Fruit fly (Drosophila melanogaster) whole organism, embryonic: ENCODE data around the gene CG9114.

Experiments
- Ada2b ChIP-seq: fragments of 200-800 bp; sonication (Bioruptor generic); IDR thresholded peaks from 2 replicates; pipeline ENCODE4 v1.3.6; 2022; ENCODE audit warnings: missing biosample characterization, missing genetic modification characterization
- Blimp-1 ChIP-seq: fragments of 200-800 bp; sonication (Bioruptor generic); optimal IDR thresholded peaks from 3 replicates; lab custom pipeline; 2018; ENCODE audit warnings: missing biosample characterization, missing genetic modification characterization, mild to moderate bottlenecking, moderate library complexity, missing genetic modification reagents
- CG10147 ChIP-seq: fragments of 200-800 bp; sonication (Bioruptor generic); optimal IDR thresholded peaks from 2 replicates; lab custom pipeline; 2019; ENCODE audit warnings: missing biosample characterization, mild to moderate bottlenecking, missing genetic modification characterization, moderate library complexity
- CG10565 ChIP-seq: fragments of 200-800 bp; sonication (Bioruptor generic); optimal IDR thresholded peaks from 3 replicates; lab custom pipeline; 2016; ENCODE audit warnings: missing biosample characterization, mild to moderate bottlenecking, missing genetic modification characterization
- CG11247 ChIP-seq: fragments of 200-800 bp; sonication (Bioruptor generic); IDR thresholded peaks from 2 replicates; pipeline ENCODE4 v1.3.6; 2022; ENCODE audit warnings: missing biosample characterization, missing genetic modification characterization
- CG11456 ChIP-seq: fragments of 200-800 bp; sonication (Bioruptor generic); IDR thresholded peaks from 3 replicates; pipeline ENCODE4 v1.3.6; 2022; ENCODE audit warnings: missing biosample characterization, missing genetic modification characterization
- CG12299 ChIP-seq: fragments of 200-800 bp; sonication (Bioruptor generic); optimal IDR thresholded peaks from 2 replicates; lab custom pipeline; 2018; ENCODE audit warnings: missing biosample characterization, mild to moderate bottlenecking, missing genetic modification characterization
- CG14441 ChIP-seq: fragments of 200-800 bp; sonication (Bioruptor generic); IDR thresholded peaks from 2 replicates; pipeline ENCODE4 v1.3.6; 2022; ENCODE audit warnings: missing biosample characterization, missing genetic modification characterization
- CG16813 ChIP-seq: fragments of 200-800 bp; sonication (Bioruptor generic); IDR thresholded peaks from 3 replicates; pipeline ENCODE4 v1.3.6; 2022; ENCODE audit warnings: missing biosample characterization, missing genetic modification characterization; ENCODE audit not compliant: partially characterized antibody
- CG17568 ChIP-seq: fragments of 200-800 bp; sonication (Bioruptor generic); optimal IDR thresholded peaks from 2 replicates; lab custom pipeline; 2018; ENCODE audit warnings: missing biosample characterization, mild to moderate bottlenecking, missing genetic modification characterization, moderate library complexity
- CG1792 ChIP-seq: fragments of 200-800 bp; sonication (Bioruptor generic); optimal IDR thresholded peaks from 2 replicates; lab custom pipeline; 2016; ENCODE audit warnings: missing biosample characterization, missing genetic modification characterization
- CG2202 ChIP-seq: fragments of 200-800 bp; sonication (Bioruptor generic); optimal IDR thresholded peaks from 2 replicates; lab custom pipeline; 2018; ENCODE audit warnings: missing biosample characterization, mild to moderate bottlenecking, missing genetic modification characterization
- CG2678 ChIP-seq: fragments of 200-800 bp; sonication (Bioruptor generic); optimal IDR thresholded peaks from 3 replicates; lab custom pipeline; 2019; ENCODE audit warnings: missing biosample characterization, mild to moderate bottlenecking, missing genetic modification characterization, moderate library complexity
- CG3065 ChIP-seq: fragments of 200-800 bp; sonication (Bioruptor generic); optimal IDR thresholded peaks from 2 replicates; lab custom pipeline; 2016; ENCODE audit warnings: missing biosample characterization, missing genetic modification characterization
- CG34422 ChIP-seq: fragments of 200-800 bp; sonication (Bioruptor generic); IDR thresholded peaks from 3 replicates; pipeline ENCODE4 v1.3.6; 2022; ENCODE audit warnings: missing biosample characterization, missing genetic modification characterization
- CG3847 ChIP-seq: fragments of 200-800 bp; sonication (Bioruptor generic); IDR thresholded peaks from 2 replicates; pipeline ENCODE4 v1.3.6; 2022; ENCODE audit warnings: missing biosample characterization, missing genetic modification characterization
- CG3995 ChIP-seq: fragments of 200-800 bp; sonication (Bioruptor generic); optimal IDR thresholded peaks from 3 replicates; lab custom pipeline; 2016; ENCODE audit warnings: missing biosample characterization, missing genetic modification characterization
- CG43689 ChIP-seq: fragments of 200-800 bp; sonication (Bioruptor generic); IDR thresholded peaks from 2 replicates; pipeline ENCODE4 v1.3.6; 2022; ENCODE audit warnings: missing biosample characterization, missing genetic modification characterization
- CG4820 ChIP-seq: fragments of 200-800 bp; sonication (Bioruptor generic); optimal IDR thresholded peaks from 3 replicates; lab custom pipeline; 2016; ENCODE audit warnings: missing biosample characterization, missing genetic modification characterization
- CG6854 ChIP-seq: fragments of 200-800 bp; sonication (Bioruptor generic); optimal IDR thresholded peaks from 3 replicates; lab custom pipeline; 2017; ENCODE audit warnings: missing biosample characterization, mild to moderate bottlenecking, missing genetic modification characterization
- D19A ChIP-seq: fragments of 200-800 bp; optimal IDR thresholded peaks from 3 replicates; lab custom pipeline; 2019; ENCODE audit warnings: missing biosample characterization, mild to moderate bottlenecking, missing genetic modification characterization, moderate library complexity
- Dbx ChIP-seq: fragments of 200-800 bp; sonication (Bioruptor generic); IDR thresholded peaks from 3 replicates; pipeline ENCODE4 v1.3.6; 2022; ENCODE audit warnings: missing biosample characterization, missing genetic modification characterization
- Dek ChIP-seq: fragments of 200-800 bp; sonication (Bioruptor generic); optimal IDR thresholded peaks from 3 replicates; lab custom pipeline; 2019; ENCODE audit warnings: missing biosample characterization, mild to moderate bottlenecking, missing genetic modification characterization, moderate library complexity
- Drgx ChIP-seq: fragments of 200-800 bp; sonication (Bioruptor generic); IDR thresholded peaks from 2 replicates; pipeline ENCODE4 v1.3.6; 2022; ENCODE audit warnings: missing biosample characterization, missing genetic modification characterization
- H15 ChIP-seq: fragments of 200-800 bp; sonication (Bioruptor generic); IDR thresholded peaks from 3 replicates; pipeline ENCODE4 v1.3.6; 2022; ENCODE audit warnings: missing biosample characterization, missing genetic modification characterization
- HmgZ ChIP-seq: fragments of 200-800 bp; sonication (Bioruptor generic); optimal IDR thresholded peaks from 2 replicates; lab custom pipeline; 2018; ENCODE audit warnings: missing biosample characterization, mild to moderate bottlenecking, missing genetic modification characterization
- Hr39 ChIP-seq: fragments of >200 bp; optimal IDR thresholded peaks from 2 replicates; lab custom pipeline; 2017
- Xbp1 ChIP-seq: fragments of 200-800 bp; sonication (Bioruptor generic); optimal IDR thresholded peaks from 3 replicates; lab custom pipeline; 2016; ENCODE audit warnings: missing biosample characterization, mild to moderate bottlenecking, missing genetic modification characterization
- ac ChIP-seq: fragments of 200-800 bp; sonication (Bioruptor generic); optimal IDR thresholded peaks from 3 replicates; lab custom pipeline; 2017; ENCODE audit warnings: missing biosample characterization, mild to moderate bottlenecking, missing genetic modification characterization
- aop ChIP-seq: fragments of 200-800 bp; sonication (Bioruptor generic); IDR thresholded peaks from 2 replicates; pipeline ENCODE4 v1.3.6; 2022; ENCODE audit warnings: missing biosample characterization, missing genetic modification characterization
- ash1 ChIP-seq: fragments of 200-800 bp; sonication (Bioruptor generic); optimal IDR thresholded peaks from 2 replicates; lab custom pipeline; 2018; ENCODE audit warnings: missing biosample characterization, mild to moderate bottlenecking, missing genetic modification characterization
- bsh ChIP-seq, 2 experiments: fragments of 200-800 bp; sonication (Bioruptor generic); optimal IDR thresholded peaks; 2 replicates each; lab custom pipeline; 2017 to 2018; ENCODE audit warnings: mild to moderate bottlenecking in 2 of 2, missing biosample characterization in 2 of 2, missing genetic modification characterization in 2 of 2, moderate library complexity in 1 of 2
- chm ChIP-seq: fragments of 200-800 bp; sonication (Bioruptor generic); IDR thresholded peaks from 2 replicates; pipeline ENCODE4 v1.3.6; 2022; ENCODE audit warnings: missing biosample characterization, missing genetic modification characterization
- dm ChIP-seq: fragments of 200-800 bp; sonication (Bioruptor generic); optimal IDR thresholded peaks from 3 replicates; lab custom pipeline; 2016; ENCODE audit warnings: missing biosample characterization, missing genetic modification characterization
- gro ChIP-seq: fragments of 200-800 bp; sonication (Bioruptor generic); optimal IDR thresholded peaks from 2 replicates; lab custom pipeline; 2016; ENCODE audit warnings: missing biosample characterization, missing genetic modification characterization
- gsb ChIP-seq: fragments of 200-800 bp; sonication (Bioruptor generic); IDR thresholded peaks from 2 replicates; pipeline ENCODE4 v1.3.6; 2022; ENCODE audit warnings: missing biosample characterization, missing genetic modification characterization
- inv ChIP-seq: fragments of 200-800 bp; sonication (Bioruptor generic); IDR thresholded peaks from 2 replicates; pipeline ENCODE4 v1.3.6; 2022; ENCODE audit warnings: missing biosample characterization, missing genetic modification characterization; ENCODE audit not compliant: partially characterized antibody
- jigr1 ChIP-seq: fragments of 200-800 bp; sonication (Bioruptor generic); IDR thresholded peaks from 3 replicates; pipeline ENCODE4 v1.3.6; 2022; ENCODE audit warnings: missing biosample characterization, missing genetic modification characterization
- klu ChIP-seq: fragments of 200-800 bp; sonication (Bioruptor generic); IDR thresholded peaks from 2 replicates; pipeline ENCODE4 v1.3.6; 2022; ENCODE audit warnings: missing biosample characterization, missing genetic modification characterization
- pzg ChIP-seq: fragments of 200-800 bp; sonication (Bioruptor generic); optimal IDR thresholded peaks from 3 replicates; lab custom pipeline; 2018; ENCODE audit warnings: missing biosample characterization, mild to moderate bottlenecking, missing genetic modification characterization, moderate library complexity
- repo ChIP-seq: fragments of 200-800 bp; sonication (Bioruptor generic); optimal IDR thresholded peaks from 2 replicates; lab custom pipeline; 2016; ENCODE audit warnings: missing biosample characterization, missing genetic modification characterization
- ssp ChIP-seq: fragments of 200-800 bp; sonication (Bioruptor generic); IDR thresholded peaks from 2 replicates; pipeline ENCODE4 v1.3.6; 2022; ENCODE audit warnings: missing biosample characterization, missing genetic modification characterization
- tio ChIP-seq: fragments of 200-800 bp; sonication (Bioruptor generic); optimal IDR thresholded peaks from 2 replicates; lab custom pipeline; 2017; ENCODE audit warnings: missing biosample characterization, missing genetic modification characterization, inconsistent platforms
- unc-4 ChIP-seq: fragments of 200-800 bp; sonication (Bioruptor generic); IDR thresholded peaks from 2 replicates; pipeline ENCODE4 v1.3.6; 2022; ENCODE audit warnings: missing biosample characterization, missing genetic modification characterization; ENCODE audit not compliant: partially characterized antibody

Gene CG9114

DNA sequence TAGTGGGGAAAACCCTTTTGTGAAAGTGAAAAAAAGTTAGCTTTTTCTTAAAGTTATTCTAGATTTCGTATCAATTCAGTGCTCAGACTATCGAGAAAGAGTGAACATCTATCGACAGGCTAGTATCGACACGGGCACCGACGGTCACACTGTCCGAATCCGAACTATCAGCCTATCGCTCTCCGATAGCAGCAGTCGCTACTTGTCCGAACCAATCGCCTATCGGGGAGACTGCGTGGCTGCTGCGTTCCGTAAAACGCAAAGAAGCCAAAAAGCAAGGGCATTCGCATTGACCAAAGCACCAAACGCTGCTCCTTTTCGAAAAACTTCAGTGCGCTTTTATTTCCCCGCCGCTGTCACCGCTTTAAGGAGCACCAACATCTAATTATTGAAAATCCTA lies 13.7 kb downstream of the CG9114 start, which contains the start of gene Top1 (continued):
- TF ChIP-seq CG3847 (peak; percentile 65), chm (0 out of 2 replicates have a peak, but pooled peaks have one; percentile 8), CG1792 (no peak), CG3995 (peak; percentile 99), unc-4 (GFP tag; lab: Robert Waterston, UW) (peak; percentile 97), CG2678 (tag; lab: Kevin White, UChicago) (no peak), CG3065 (GFP tag; lab: Kevin White, UChicago) (no peak), Blimp-1 (GFP tag; lab: Kevin White, UChicago) (no peak), gro (peak; percentile 39), CG34422 (GFP tag; lab: Robert Waterston, UW) (0 out of 3 replicates have a peak, but pooled peaks have one; percentile 35), ssp (GFP tag; lab: Robert Waterston, UW) (peak; percentile 44; the same call in 1 of the 2 replicates), HmgZ (tag; lab: Kevin White, UChicago) (peak; percentile 56), CG12299 (no peak), inv (GFP tag; lab: Robert Waterston, UW) (peak; percentile 94), CG43689 (GFP tag; lab: Robert Waterston, UW) (no peak), Dek (tag; lab: Kevin White, UChicago) (peak; percentile 7), CG11456 (GFP tag; lab: Robert Waterston, UW) (0 out of 3 replicates have a peak, but pooled peaks have one; percentile 57), pzg (GFP tag; lab: Kevin White, UChicago) (peak; percentile 92), Dbx (GFP tag; lab: Robert Waterston, UW) (peak; percentile 68; the same call in 2 of the 3 replicates), D19A (tag; lab: Kevin White, UChicago) (no peak), Ada2b (GFP tag; lab: Robert Waterston, UW) (no peak), CG2202 (tag; lab: Kevin White, UChicago) (no peak), repo (no peak)

DNA sequence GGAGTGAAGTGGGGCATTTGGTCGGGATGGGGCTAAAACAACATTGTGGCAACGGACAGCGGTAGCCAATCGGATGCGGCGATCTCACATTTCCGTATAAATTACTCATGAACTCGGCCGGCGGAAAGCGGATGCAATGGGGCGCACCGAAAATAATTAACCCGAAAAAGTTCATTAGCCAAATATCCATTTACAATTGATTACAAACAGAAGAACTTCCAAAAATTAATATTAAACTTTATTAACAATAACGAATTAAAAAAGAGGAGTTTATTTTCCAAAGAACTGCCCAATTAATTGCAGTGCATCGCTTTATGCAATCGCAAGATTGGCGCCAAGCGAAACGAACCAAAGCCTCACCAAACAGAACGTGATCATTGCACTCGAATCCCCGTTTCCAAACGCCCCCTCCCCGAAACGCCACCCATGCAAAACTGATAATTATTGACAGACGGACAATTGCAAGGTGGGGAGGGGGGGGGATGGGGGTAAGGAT lies 19.1 kb downstream of the CG9114 start:
- TF ChIP-seq gsb: no peak
- peak; percentile 59 for TF ChIP-seq Drgx (GFP tag; lab: Robert Waterston, UW)

- TF ChIP-seq H15 (GFP tag; lab: Robert Waterston, UW): no peak
- peak in 1 of 2 experiments; percentile 25 for TF ChIP-seq bsh (GFP tag; optimal IDR thresholded peaks at IDR 0.05; lab: Kevin White, UChicago)
- peak; percentile 55; the same call in 1 of the 2 replicates for TF ChIP-seq Drgx (GFP tag; lab: Robert Waterston, UW)
Measured at dm6 chrX:15313389-15313788, 19.6 kb downstream of the CG9114 start.

DNA sequence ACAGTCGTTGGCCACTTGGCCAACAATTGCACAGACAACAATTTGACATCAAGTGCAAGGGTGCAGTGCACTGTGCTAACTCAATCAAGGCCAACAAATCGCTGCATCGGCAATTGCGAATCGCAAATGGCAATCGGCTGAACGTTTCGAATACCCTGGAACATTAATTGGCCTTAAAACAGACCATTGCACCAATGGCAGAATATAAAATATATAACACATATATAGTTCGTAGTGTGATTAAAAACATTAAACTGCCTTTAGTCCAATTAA lies 20.1 kb downstream of the CG9114 start:
- TF ChIP-seq Hr39 (lab: Kevin White, UChicago): peak; percentile 5
- TF ChIP-seq CG10147 (GFP tag; lab: Kevin White, UChicago): no peak

dm6 chrX:15312074-15312881 lies 20.7 kb downstream of the CG9114 start:
- peak; percentile 50 for TF ChIP-seq CG14441
- no peak for TF ChIP-seq CG10565
- TF ChIP-seq CG4820 (GFP tag; lab: Kevin White, UChicago): peak; percentile 16
- TF ChIP-seq klu (GFP tag; lab: Robert Waterston, UW): no peak
- TF ChIP-seq CG16813: no peak
- TF ChIP-seq ac (GFP tag; lab: Kevin White, UChicago): no peak
- TF ChIP-seq CG17568 (GFP tag; lab: Kevin White, UChicago): no peak
- TF ChIP-seq tio: no peak
- peak; percentile 46 for TF ChIP-seq Xbp1
- no peak for TF ChIP-seq CG6854 (GFP tag; lab: Kevin White, UChicago)
- no peak for TF ChIP-seq ash1 (GFP tag; lab: Kevin White, UChicago)
- no peak for TF ChIP-seq aop (GFP tag; lab: Robert Waterston, UW)
- TF ChIP-seq CG11247 (GFP tag; lab: Robert Waterston, UW): no peak
- TF ChIP-seq jigr1 (GFP tag; lab: Robert Waterston, UW): no peak
- TF ChIP-seq dm (GFP tag; lab: Kevin White, UChicago): no peak
